Worm (Caenorhabditis elegans) whole organism, young adult: ENCODE results near the gene F55G7.3.
A peak's percentile ranks its signal among the peaks of the same experiment; 100 is the strongest.

Experiments used
- C06A6.2 ChIP-seq: fragments of 200-800 bp; sonication (Bioruptor generic); conservative IDR thresholded peaks from 2 replicates; pipeline ENCODE4 v1.3.6; 2022; ENCODE audit warnings: missing genetic modification characterization, missing compliant biosample characterization
- C17E4.6 ChIP-seq: fragments of 200-800 bp; sonication (Bioruptor generic); IDR thresholded peaks from 2 replicates; pipeline ENCODE4 v1.3.6; 2022; ENCODE audit warnings: missing genetic modification reagents, missing genetic modification characterization, missing compliant biosample characterization
- F39B2.1 ChIP-seq: fragments of 200-800 bp; sonication (Bioruptor generic); IDR thresholded peaks from 2 replicates; pipeline ENCODE4 v1.3.6; 2022; ENCODE audit warnings: missing genetic modification reagents, missing genetic modification characterization, missing compliant biosample characterization
- F49E8.2 ChIP-seq: sonication (generic microtip); optimal IDR thresholded peaks from 3 replicates; lab custom pipeline; 2017; ENCODE audit warnings: missing genetic modification characterization, mild to moderate bottlenecking, missing compliant biosample characterization, antibody characterized with exemption, moderate library complexity; ENCODE audit not compliant: insufficient read depth
- K11D2.4 ChIP-seq: fragments of 200-800 bp; sonication (Bioruptor generic); IDR thresholded peaks from 2 replicates; pipeline ENCODE4 v1.3.6; 2022; ENCODE audit warnings: missing genetic modification reagents, missing genetic modification characterization, missing compliant biosample characterization
- K12H6.12 ChIP-seq: fragments of 200-800 bp; sonication (Bioruptor generic); optimal IDR thresholded peaks from 2 replicates; lab custom pipeline; 2018; ENCODE audit warnings: mild to moderate bottlenecking, missing genetic modification characterization, missing compliant biosample characterization
- Y56A3A.18 ChIP-seq: fragments of 200-800 bp; sonication (Bioruptor generic); IDR thresholded peaks from 2 replicates; pipeline ENCODE4 v1.3.6; 2022; ENCODE audit warnings: missing genetic modification reagents, missing genetic modification characterization, missing compliant biosample characterization
- ZK185.1 ChIP-seq: sonication (generic microtip); optimal IDR thresholded peaks from 2 replicates; lab custom pipeline; 2016; ENCODE audit warnings: mild to moderate bottlenecking, missing genetic modification characterization, missing compliant biosample characterization; ENCODE audit not compliant: poor library complexity, severe bottlenecking
- akir-1 ChIP-seq: fragments of 200-800 bp; sonication (Bioruptor generic); optimal IDR thresholded peaks from 2 replicates; lab custom pipeline; 2018; ENCODE audit warnings: mild to moderate bottlenecking, missing genetic modification characterization, moderate library complexity, missing compliant biosample characterization
- attf-5 ChIP-seq: fragments of 200-800 bp; sonication (Bioruptor generic); optimal IDR thresholded peaks from 2 replicates; lab custom pipeline; 2018; ENCODE audit warnings: mild to moderate bottlenecking, missing genetic modification characterization, missing compliant biosample characterization
- attf-6 ChIP-seq: fragments of 200-800 bp; sonication (Bioruptor generic); IDR thresholded peaks from 2 replicates; pipeline ENCODE4 v1.3.6; 2022; ENCODE audit warnings: missing genetic modification reagents, missing genetic modification characterization, missing compliant biosample characterization
- bed-1 ChIP-seq: fragments of 200-800 bp; sonication (Bioruptor generic); IDR thresholded peaks from 2 replicates; pipeline ENCODE4 v1.3.6; 2022; ENCODE audit warnings: missing genetic modification reagents, missing genetic modification characterization, missing compliant biosample characterization
- ccch-3 ChIP-seq: fragments of 200-800 bp; sonication (Bioruptor generic); optimal IDR thresholded peaks from 2 replicates; lab custom pipeline; 2018; ENCODE audit warnings: mild to moderate bottlenecking, missing genetic modification characterization, missing compliant biosample characterization
- ceh-91 ChIP-seq: fragments of 200-800 bp; sonication (Bioruptor generic); IDR thresholded peaks from 2 replicates; pipeline ENCODE4 v1.3.6; 2022; ENCODE audit warnings: missing genetic modification reagents, missing genetic modification characterization, missing compliant biosample characterization
- chd-7 ChIP-seq: sonication (generic microtip); optimal IDR thresholded peaks from 2 replicates; lab custom pipeline; 2016; ENCODE audit warnings: mild to moderate bottlenecking, missing genetic modification characterization, moderate library complexity, missing compliant biosample characterization
- dpff-1 ChIP-seq: sonication (generic microtip); optimal IDR thresholded peaks from 2 replicates; lab custom pipeline; 2017; ENCODE audit warnings: mild to moderate bottlenecking, missing genetic modification characterization, missing compliant biosample characterization
- egl-44 ChIP-seq: fragments of 200-800 bp; sonication (Bioruptor generic); IDR thresholded peaks from 2 replicates; pipeline ENCODE4 v1.3.6; 2022; ENCODE audit warnings: missing genetic modification reagents, missing genetic modification characterization, missing compliant biosample characterization
- ekl-4 ChIP-seq: fragments of 200-800 bp; sonication (Bioruptor generic); IDR thresholded peaks from 2 replicates; pipeline ENCODE4 v1.3.6; 2022; ENCODE audit warnings: missing genetic modification reagents, missing genetic modification characterization, missing compliant biosample characterization
- ets-4 ChIP-seq: fragments of 200-800 bp; sonication (Bioruptor generic); optimal IDR thresholded peaks from 2 replicates; lab custom pipeline; 2018; ENCODE audit warnings: mild to moderate bottlenecking, missing genetic modification characterization, missing compliant biosample characterization
- hsf-1 ChIP-seq: fragments of 200-800 bp; sonication (Bioruptor generic); IDR thresholded peaks from 2 replicates; pipeline ENCODE4 v1.3.6; 2022; ENCODE audit warnings: missing genetic modification reagents, missing genetic modification characterization, missing compliant biosample characterization
- let-607 ChIP-seq, 2 experiments: fragments of 200-800 bp in 1 of 2; sonication (Bioruptor generic) in 1 of 2; sonication (generic microtip) in 1 of 2; optimal IDR thresholded peaks; 2 replicates each; lab custom pipeline; 2016 to 2018; ENCODE audit warnings: mild to moderate bottlenecking in 2 of 2, missing compliant biosample characterization in 2 of 2, missing genetic modification characterization in 2 of 2, moderate library complexity in 2 of 2, missing genotype in 1 of 2
- lin-26 ChIP-seq: fragments of 200-800 bp; sonication (Bioruptor generic); IDR thresholded peaks from 2 replicates; pipeline ENCODE4 v1.3.6; 2022; ENCODE audit warnings: missing genetic modification reagents, missing genetic modification characterization, missing compliant biosample characterization
- lin-35 ChIP-seq, 3 experiments: fragments of 150-350 bp in 2 of 3; sonication (generic microtip) in 1 of 3; optimal IDR thresholded peaks; 2 replicates each; lab custom pipeline; 2014 to 2018; ENCODE audit warnings: missing biosample characterization in 3 of 3, missing genetic modification characterization in 3 of 3, missing genetic modification reagents in 3 of 3
- lir-1 ChIP-seq: fragments of 200-800 bp; sonication (Bioruptor generic); conservative IDR thresholded peaks from 2 replicates; pipeline ENCODE4 v1.3.6; 2022; ENCODE audit warnings: missing genetic modification reagents, missing genetic modification characterization, missing compliant biosample characterization
- madf-10 ChIP-seq: sonication (generic microtip); optimal IDR thresholded peaks from 2 replicates; lab custom pipeline; 2016; ENCODE audit warnings: mild to moderate bottlenecking, missing genetic modification characterization, missing compliant biosample characterization
- mcd-1 ChIP-seq: fragments of 200-800 bp; sonication (Bioruptor generic); IDR thresholded peaks from 2 replicates; pipeline ENCODE4 v1.3.6; 2022; ENCODE audit warnings: missing genetic modification reagents, missing genetic modification characterization, missing compliant biosample characterization
- nhr-120 ChIP-seq: fragments of 200-800 bp; sonication (Bioruptor generic); IDR thresholded peaks from 2 replicates; pipeline ENCODE4 v1.3.6; 2022; ENCODE audit warnings: missing genetic modification characterization, missing compliant biosample characterization
- nhr-179 ChIP-seq: sonication (generic microtip); optimal IDR thresholded peaks from 2 replicates; lab custom pipeline; 2016; ENCODE audit warnings: mild to moderate bottlenecking, missing genetic modification characterization, missing compliant biosample characterization
- nhr-27 ChIP-seq: fragments of 200-800 bp; sonication (Bioruptor generic); optimal IDR thresholded peaks from 2 replicates; lab custom pipeline; 2018; ENCODE audit warnings: mild to moderate bottlenecking, missing genetic modification characterization, moderate library complexity, missing compliant biosample characterization
- nhr-80 ChIP-seq: sonication (generic microtip); optimal IDR thresholded peaks from 2 replicates; lab custom pipeline; 2016; ENCODE audit warnings: missing genetic modification characterization, missing compliant biosample characterization
- nhr-90 ChIP-seq: sonication (generic microtip); optimal IDR thresholded peaks from 2 replicates; lab custom pipeline; 2016; ENCODE audit warnings: missing genotype, mild to moderate bottlenecking, missing genetic modification characterization, missing compliant biosample characterization
- pha-4 ChIP-seq: fragments of 150-350 bp; sonication (generic microtip); optimal IDR thresholded peaks from 2 replicates; lab custom pipeline; 2014; ENCODE audit warnings: missing biosample characterization, missing genetic modification reagents, missing genetic modification characterization
- rcor-1 ChIP-seq: fragments of 200-800 bp; sonication (Bioruptor generic); IDR thresholded peaks from 2 replicates; pipeline ENCODE4 v1.3.6; 2022; ENCODE audit warnings: missing genetic modification reagents, missing genetic modification characterization, missing compliant biosample characterization
- rpc-1 ChIP-seq, 2 experiments: fragments of 150-350 bp in 1 of 2; sonication (generic microtip) in 1 of 2; optimal IDR thresholded peaks; 2 replicates each; lab custom pipeline; 2014 to 2018; ENCODE audit warnings: missing biosample characterization in 1 of 2, missing genetic modification characterization in 1 of 2, missing genetic modification reagents in 1 of 2, missing genotype in 1 of 2
- sdz-38 ChIP-seq: sonication (generic microtip); optimal IDR thresholded peaks from 2 replicates; lab custom pipeline; 2016; ENCODE audit warnings: missing genotype, missing genetic modification characterization, missing compliant biosample characterization
- sea-2 ChIP-seq: fragments of 200-800 bp; sonication (Bioruptor generic); IDR thresholded peaks from 2 replicates; pipeline ENCODE4 v1.3.6; 2022; ENCODE audit warnings: missing genetic modification characterization, missing compliant biosample characterization
- sptf-2 ChIP-seq: fragments of 200-800 bp; sonication (Bioruptor generic); optimal IDR thresholded peaks from 2 replicates; lab custom pipeline; 2018; ENCODE audit warnings: mild to moderate bottlenecking, missing genetic modification characterization, missing compliant biosample characterization
- unc-62 ChIP-seq: fragments of 150-350 bp; optimal IDR thresholded peaks from 2 replicates; lab custom pipeline; 2014; ENCODE audit warnings: missing biosample characterization, missing genetic modification reagents, missing genetic modification characterization
- xnd-1 ChIP-seq: sonication (generic microtip); optimal IDR thresholded peaks from 2 replicates; lab custom pipeline; 2016; ENCODE audit warnings: missing genotype, missing genetic modification reagents, missing genetic modification characterization, missing compliant biosample characterization
- zim-3 ChIP-seq: sonication (generic microtip); optimal IDR thresholded peaks from 2 replicates; lab custom pipeline; 2017; ENCODE audit warnings: mild to moderate bottlenecking, missing genetic modification characterization, moderate library complexity, missing compliant biosample characterization
- ztf-3 ChIP-seq: fragments of 200-800 bp; sonication (Bioruptor generic); optimal IDR thresholded peaks from 2 replicates; lab custom pipeline; 2018; ENCODE audit warnings: mild to moderate bottlenecking, missing genetic modification characterization, missing compliant biosample characterization

F55G7.3 gene

DNA sequence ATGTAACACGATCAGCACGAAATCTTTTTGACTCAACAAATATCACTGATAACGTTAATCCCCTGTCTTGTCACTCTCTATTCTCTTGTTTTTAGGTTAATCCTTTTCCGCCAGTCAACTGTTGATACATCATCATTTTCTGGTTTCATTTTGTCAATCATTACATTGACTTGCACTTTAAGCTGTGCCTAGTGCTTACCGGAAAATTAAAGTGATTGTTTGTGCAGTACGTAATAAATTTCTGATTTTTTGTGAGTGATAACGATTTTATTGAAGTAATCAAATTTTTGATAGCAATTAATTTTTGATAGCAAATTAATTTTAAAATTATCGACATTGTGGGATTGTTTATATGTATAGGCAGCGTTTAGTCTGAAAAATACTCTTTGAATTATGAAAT, 32.7 kb downstream of the F55G7.3 start:
- no peak for TF ChIP-seq attf-6 (GFP tag; lab: Robert Waterston, UW)
- TF ChIP-seq K12H6.12 (tag; lab: Kevin White, UChicago): no peak
- TF ChIP-seq sptf-2 (GFP tag; lab: Kevin White, UChicago): no peak
- peak; percentile 35 for TF ChIP-seq ets-4 (GFP tag; lab: Kevin White, UChicago)
- TF ChIP-seq sea-2 (GFP tag; lab: Robert Waterston, UW): no peak
- no peak for TF ChIP-seq ZK185.1
- TF ChIP-seq nhr-80: peak; percentile 66
- no peak for TF ChIP-seq F49E8.2

DNA sequence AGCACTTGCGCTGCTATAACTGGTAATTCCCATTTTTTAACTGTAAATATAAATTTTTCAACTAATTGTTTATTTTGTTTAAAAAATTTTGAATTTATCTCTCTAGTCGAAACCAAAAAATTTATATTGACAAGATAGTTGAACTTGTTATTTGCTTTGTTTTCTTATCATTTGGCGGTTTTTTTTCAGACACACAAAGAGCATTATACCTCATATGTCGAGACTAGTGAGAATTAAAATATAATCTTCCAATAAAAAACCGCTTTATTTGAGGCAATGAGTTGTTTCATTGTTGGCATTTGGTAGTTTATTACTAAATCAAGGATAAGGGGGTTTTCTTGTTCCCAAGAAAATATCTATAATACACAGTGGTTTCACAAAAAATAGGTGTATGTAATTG, 33.6 kb downstream of the F55G7.3 start:
- TF ChIP-seq F49E8.2 (no peak), nhr-90 (no peak), lin-35 (GFP tag; optimal IDR thresholded peaks at IDR 0.05; lab: Kevin White, UChicago) (no peak), nhr-120 (GFP tag; lab: Robert Waterston, UW) (no peak), C17E4.6 (GFP tag; lab: Robert Waterston, UW) (no peak), pha-4 (tag; lab: Kevin White, UChicago) (no peak), F39B2.1 (GFP tag; lab: Robert Waterston, UW) (no peak), attf-5 (GFP tag; lab: Kevin White, UChicago) (no peak)

DNA sequence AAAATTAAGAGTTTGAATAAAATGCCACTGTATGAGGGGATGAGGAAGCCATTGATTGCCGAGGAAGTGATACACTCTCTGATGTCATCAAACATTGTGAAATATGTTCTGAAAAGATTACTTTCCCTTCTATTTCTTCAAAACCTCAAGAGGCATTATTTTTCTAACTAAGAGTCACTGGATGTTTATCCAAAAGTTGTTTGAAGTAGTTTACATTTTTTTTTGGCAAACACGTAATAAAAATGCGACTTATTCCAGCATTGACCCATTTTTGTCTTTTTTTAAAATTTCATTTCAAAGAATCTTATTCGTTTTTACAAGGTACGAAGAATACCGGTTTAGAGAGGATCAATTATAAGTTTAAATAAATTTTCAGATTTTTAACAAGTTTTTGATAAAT, 34.6 kb downstream of the F55G7.3 start, which contains the start of gene Y62H9A.11:
TSS of gene Y62H9A.11 (minus strand) at position 101 of the 400 bp plus-strand sequence.
- no peak for TF ChIP-seq C06A6.2 (GFP tag; lab: Robert Waterston, UW)

DNA sequence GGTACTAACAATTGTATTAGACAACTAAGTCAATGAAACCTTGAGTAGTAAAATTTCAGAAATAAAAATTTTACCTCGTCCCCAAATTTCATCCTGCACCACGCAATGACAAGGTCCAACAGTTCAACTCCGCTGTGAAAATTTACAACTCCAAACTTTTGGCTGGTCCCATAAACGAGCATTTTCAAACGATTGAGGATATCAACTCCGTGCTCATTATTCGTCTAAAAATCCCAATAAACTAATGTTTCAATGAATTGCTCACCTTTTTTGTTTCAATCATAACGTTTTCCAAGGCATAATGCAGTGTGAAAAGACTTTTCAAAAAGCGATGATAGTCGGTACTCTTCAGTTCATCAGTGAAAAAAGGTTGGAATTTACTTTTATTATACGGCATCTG, 35.2 kb downstream of the F55G7.3 start:
- no peak for TF ChIP-seq rpc-1 (optimal IDR thresholded peaks at IDR 0.05; lab: Kevin White, UChicago)
- TF ChIP-seq rpc-1 (tag; optimal IDR thresholded peaks at IDR 0.05; lab: Kevin White, UChicago): no peak
- no peak for TF ChIP-seq unc-62
- TF ChIP-seq zim-3 (tag; lab: Kevin White, UChicago): no peak
- no peak for TF ChIP-seq xnd-1 (tag; lab: Kevin White, UChicago)
- TF ChIP-seq F39B2.1 (GFP tag; lab: Robert Waterston, UW): no peak
- no peak for TF ChIP-seq pha-4 (tag; lab: Kevin White, UChicago)
- no peak for TF ChIP-seq Y56A3A.18
- no peak for TF ChIP-seq rcor-1
- no peak for TF ChIP-seq ztf-3 (GFP tag; lab: Kevin White, UChicago)
- TF ChIP-seq ets-4 (GFP tag; lab: Kevin White, UChicago): no peak
- no peak for TF ChIP-seq ccch-3 (GFP tag; lab: Kevin White, UChicago)
- TF ChIP-seq let-607 (tag; optimal IDR thresholded peaks at IDR 0.05; lab: Kevin White, UChicago): no peak
- no peak for TF ChIP-seq nhr-27 (tag; lab: Kevin White, UChicago)
- no peak for TF ChIP-seq nhr-179 (tag; lab: Kevin White, UChicago)
- no peak for TF ChIP-seq egl-44
- TF ChIP-seq nhr-90: no peak
- no peak for TF ChIP-seq chd-7 (tag; lab: Kevin White, UChicago)

DNA sequence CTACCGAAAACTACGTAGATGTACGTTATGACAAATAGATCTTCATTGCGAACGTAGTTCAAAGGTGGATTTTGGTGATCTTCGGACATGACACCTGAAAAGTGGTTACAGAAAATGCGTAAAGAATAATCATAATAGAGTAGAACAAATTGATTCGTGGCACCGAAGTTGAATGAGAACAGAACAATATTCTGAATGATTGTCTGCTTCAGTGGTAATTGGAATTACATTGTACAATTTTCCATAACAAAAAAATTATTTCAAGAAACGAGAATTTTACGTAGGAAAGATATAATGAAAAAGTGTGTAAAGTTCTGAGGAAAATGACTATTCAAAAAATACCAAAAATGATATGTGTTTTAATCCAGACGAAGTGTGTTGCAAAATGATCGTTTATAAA, 39.2 kb downstream of the F55G7.3 start, which contains the start of gene Y62H9A.10:
TSS of gene Y62H9A.10 (minus strand) at position 101 of the 400 bp plus-strand sequence.
- TF ChIP-seq lin-35 (GFP tag; optimal IDR thresholded peaks at IDR 0.05; lab: Kevin White, UChicago): no peak
- no peak for TF ChIP-seq sdz-38 (tag; lab: Kevin White, UChicago)
- no peak for TF ChIP-seq hsf-1 (GFP tag; lab: Robert Waterston, UW)
- TF ChIP-seq Y56A3A.18: no peak
- TF ChIP-seq F39B2.1 (GFP tag; lab: Robert Waterston, UW): no peak
- no peak for TF ChIP-seq bed-1 (GFP tag; lab: Robert Waterston, UW)
- TF ChIP-seq K11D2.4 (GFP tag; lab: Robert Waterston, UW): no peak
- no peak for TF ChIP-seq ekl-4 (GFP tag; lab: Robert Waterston, UW)
- TF ChIP-seq lir-1 (GFP tag; lab: Robert Waterston, UW): no peak
- TF ChIP-seq lin-26: no peak
- no peak for TF ChIP-seq madf-10 (tag; lab: Kevin White, UChicago)
- TF ChIP-seq ets-4 (GFP tag; lab: Kevin White, UChicago): no peak
- TF ChIP-seq dpff-1: no peak
- no peak for TF ChIP-seq akir-1 (GFP tag; lab: Kevin White, UChicago)
- TF ChIP-seq mcd-1 (GFP tag; lab: Robert Waterston, UW): no peak
- TF ChIP-seq ceh-91: no peak
